Worm (Caenorhabditis elegans): ENCODE measurements around the gene cki-1.

- TF ChIP-seq C04F5.9 (tag; optimal IDR thresholded peaks at IDR 0.05) (no peak), unc-62 (GFP tag; optimal IDR thresholded peaks at IDR 0.05) (no peak)
Observed at ce11 chrII:7813237-7813636, 2.2 kb downstream of the cki-1 start.

Data from whole organism, L1 larva.